Fruit fly (Drosophila melanogaster) whole organism, prepupa: ENCODE data around the gene Arp1.

ENCODE experiments used
- CG32006 ChIP-seq: fragments of 200-800 bp; sonication (Bioruptor generic); optimal IDR thresholded peaks from 3 replicates; lab custom pipeline; 2017; ENCODE audit warnings: missing biosample characterization, mild to moderate bottlenecking, missing genetic modification characterization
- CG6854 ChIP-seq: fragments of 200-800 bp; sonication (Bioruptor generic); optimal IDR thresholded peaks from 2 replicates; lab custom pipeline; 2017; ENCODE audit warnings: missing biosample characterization, mild to moderate bottlenecking, missing genetic modification characterization
- CG8319 ChIP-seq: fragments of 200-800 bp; sonication (Bioruptor generic); optimal IDR thresholded peaks from 3 replicates; lab custom pipeline; 2016; ENCODE audit warnings: missing biosample characterization, missing genetic modification characterization
- Ets96B ChIP-seq: fragments of 200-800 bp; optimal IDR thresholded peaks from 2 replicates; lab custom pipeline; 2019; ENCODE audit warnings: missing biosample characterization, mild to moderate bottlenecking, missing genetic modification characterization, moderate library complexity
- Lpt ChIP-seq: fragments of 200-800 bp; sonication (Bioruptor generic); optimal IDR thresholded peaks from 3 replicates; lab custom pipeline; 2016; ENCODE audit warnings: missing biosample characterization, missing genetic modification characterization
- OdsH ChIP-seq: fragments of 200-800 bp; sonication (Bioruptor generic); optimal IDR thresholded peaks from 3 replicates; lab custom pipeline; 2016; ENCODE audit warnings: missing biosample characterization, missing genetic modification characterization
- eg ChIP-seq: fragments of 200-800 bp; sonication (Bioruptor generic); IDR thresholded peaks from 3 replicates; pipeline ENCODE4 v1.3.6; 2022; ENCODE audit warnings: missing biosample characterization, missing genetic modification characterization
- net ChIP-seq: fragments of 200-800 bp; sonication (Bioruptor generic); optimal IDR thresholded peaks from 3 replicates; lab custom pipeline; 2016; ENCODE audit warnings: missing biosample characterization, missing genetic modification characterization

DNA sequence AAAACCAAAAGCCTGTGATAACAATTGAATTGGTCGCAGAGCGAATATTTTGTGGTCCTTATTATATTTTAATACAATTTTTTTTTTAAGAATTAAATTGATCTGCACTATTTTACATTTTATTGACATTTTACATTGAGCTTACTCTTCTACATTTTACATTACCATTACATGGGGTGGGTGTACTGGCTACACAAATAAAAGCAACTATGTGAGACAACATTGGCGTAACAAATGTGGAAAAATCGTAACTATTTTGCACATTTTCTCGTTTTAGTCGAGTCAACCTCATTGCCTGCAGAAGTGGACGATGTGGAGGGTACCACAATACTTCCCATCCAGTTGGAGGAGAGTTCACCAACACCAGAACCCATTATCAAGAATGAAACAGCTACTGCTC lies 41.0 kb upstream of the Arp1 start:
- TF ChIP-seq eg (GFP tag; lab: Robert Waterston, UW) (no peak), CG32006 (GFP tag; lab: Kevin White, UChicago) (no peak), CG8319 (no peak), Lpt (GFP tag; lab: Kevin White, UChicago) (no peak), Ets96B (tag; lab: Kevin White, UChicago) (no peak), net (no peak), OdsH (no peak), CG6854 (GFP tag; lab: Kevin White, UChicago) (no peak)
